Fruit fly (Drosophila melanogaster) whole organism, embryonic: ENCODE data around the gene CG11811.

Experiments
- Aef1 ChIP-seq: fragments of 200-800 bp; sonication (Bioruptor generic); IDR thresholded peaks from 3 replicates; pipeline ENCODE4 v1.3.6; 2022; ENCODE audit warnings: missing biosample characterization, missing genetic modification characterization
- Atf-2 ChIP-seq: fragments of 200-800 bp; sonication (Bioruptor generic); optimal IDR thresholded peaks from 2 replicates; lab custom pipeline; 2016; ENCODE audit warnings: missing biosample characterization, missing genetic modification characterization
- CG10209 ChIP-seq: fragments of 200-800 bp; sonication (Bioruptor generic); optimal IDR thresholded peaks from 3 replicates; lab custom pipeline; 2017; ENCODE audit warnings: missing biosample characterization, mild to moderate bottlenecking, missing genetic modification characterization, missing genetic modification reagents
- CG1024 ChIP-seq: fragments of 200-800 bp; sonication (Bioruptor generic); IDR thresholded peaks from 2 replicates; pipeline ENCODE4 v1.3.6; 2022; ENCODE audit warnings: missing biosample characterization, missing genetic modification characterization
- CG11695 ChIP-seq: fragments of 200-800 bp; sonication (Bioruptor generic); IDR thresholded peaks from 3 replicates; pipeline ENCODE4 v1.3.6; 2022; ENCODE audit warnings: missing biosample characterization, missing genetic modification characterization
- CG12104 ChIP-seq: fragments of 200-800 bp; sonication (Bioruptor generic); optimal IDR thresholded peaks from 3 replicates; lab custom pipeline; 2016; ENCODE audit warnings: missing biosample characterization, missing genetic modification characterization
- CG12236 ChIP-seq: fragments of 200-800 bp; sonication (Bioruptor generic); optimal IDR thresholded peaks from 2 replicates; lab custom pipeline; 2016; ENCODE audit warnings: missing biosample characterization, missing genetic modification characterization
- CG13123 ChIP-seq: fragments of 200-800 bp; sonication (Bioruptor generic); optimal IDR thresholded peaks from 2 replicates; lab custom pipeline; 2016; ENCODE audit warnings: missing biosample characterization, missing genetic modification characterization
- CG14050 ChIP-seq: fragments of 200-800 bp; sonication (Bioruptor generic); IDR thresholded peaks from 3 replicates; pipeline ENCODE4 v1.3.6; 2022; ENCODE audit warnings: missing biosample characterization, missing genetic modification characterization
- CG14667 ChIP-seq: fragments of 200-800 bp; sonication (Bioruptor generic); IDR thresholded peaks from 2 replicates; pipeline ENCODE4 v1.3.6; 2022; ENCODE audit warnings: missing biosample characterization, missing genetic modification characterization
- CG1529 ChIP-seq: fragments of 200-800 bp; sonication (Bioruptor generic); optimal IDR thresholded peaks from 3 replicates; lab custom pipeline; 2018; ENCODE audit warnings: missing biosample characterization, missing genetic modification characterization
- CG16779 ChIP-seq: fragments of 200-800 bp; sonication (Bioruptor generic); IDR thresholded peaks from 2 replicates; pipeline ENCODE4 v1.3.6; 2022; ENCODE audit warnings: missing biosample characterization, missing genetic modification characterization
- CG17385 ChIP-seq: fragments of 200-800 bp; sonication (Bioruptor generic); optimal IDR thresholded peaks from 3 replicates; lab custom pipeline; 2018; ENCODE audit warnings: missing biosample characterization, mild to moderate bottlenecking, missing genetic modification characterization
- CG17912 ChIP-seq: fragments of 200-800 bp; sonication (Bioruptor generic); optimal IDR thresholded peaks from 2 replicates; lab custom pipeline; 2018; ENCODE audit warnings: missing biosample characterization, mild to moderate bottlenecking, missing genetic modification characterization
- CG2120 ChIP-seq: fragments of 200-800 bp; sonication (Bioruptor generic); optimal IDR thresholded peaks from 3 replicates; lab custom pipeline; 2016; ENCODE audit warnings: missing biosample characterization, missing genetic modification characterization
- CG3065 ChIP-seq: fragments of 200-800 bp; sonication (Bioruptor generic); optimal IDR thresholded peaks from 2 replicates; lab custom pipeline; 2016; ENCODE audit warnings: missing biosample characterization, missing genetic modification characterization
- CG31224 ChIP-seq: fragments of 200-800 bp; sonication (Bioruptor generic); IDR thresholded peaks from 2 replicates; pipeline ENCODE4 v1.3.6; 2022; ENCODE audit warnings: missing biosample characterization, missing genetic modification characterization
- CG31441 ChIP-seq: fragments of 200-800 bp; sonication (Bioruptor generic); IDR thresholded peaks from 2 replicates; pipeline ENCODE4 v1.3.6; 2022; ENCODE audit warnings: missing biosample characterization, missing genetic modification characterization
- CG34422 ChIP-seq: fragments of 200-800 bp; sonication (Bioruptor generic); IDR thresholded peaks from 3 replicates; pipeline ENCODE4 v1.3.6; 2022; ENCODE audit warnings: missing biosample characterization, missing genetic modification characterization
- CG8290 ChIP-seq, 3 experiments: fragments of 200-800 bp; sonication (Bioruptor generic); optimal IDR thresholded peaks; 2 replicates each; lab custom pipeline; 2016 to 2019; ENCODE audit warnings: missing biosample characterization in 3 of 3, missing genetic modification characterization in 3 of 3, mild to moderate bottlenecking in 2 of 3, moderate library complexity in 1 of 3
- D ChIP-seq, 2 experiments: fragments of 200-800 bp in 1 of 2; fragments of >200 bp in 1 of 2; sonication (Bioruptor generic) in 1 of 2; optimal IDR thresholded peaks; 2 replicates in 1 of 2; 3 replicates in 1 of 2; lab custom pipeline; 2017; ENCODE audit warnings: mild to moderate bottlenecking in 1 of 2, missing biosample characterization in 1 of 2, missing genetic modification characterization in 1 of 2, missing genetic modification reagents in 1 of 2
- D19B ChIP-seq: fragments of 200-800 bp; sonication (Bioruptor generic); optimal IDR thresholded peaks from 2 replicates; lab custom pipeline; 2017; ENCODE audit warnings: missing biosample characterization, mild to moderate bottlenecking, missing genetic modification characterization
- Dad ChIP-seq: fragments of 200-800 bp; sonication (Bioruptor generic); optimal IDR thresholded peaks from 3 replicates; lab custom pipeline; 2016; ENCODE audit warnings: missing biosample characterization, missing genetic modification characterization
- Deaf1 ChIP-seq: fragments of 200-800 bp; optimal IDR thresholded peaks from 3 replicates; lab custom pipeline; 2019; ENCODE audit warnings: missing biosample characterization, mild to moderate bottlenecking, missing genetic modification characterization, moderate library complexity
- HLH3B ChIP-seq: fragments of 200-800 bp; sonication (Bioruptor generic); IDR thresholded peaks from 2 replicates; pipeline ENCODE4 v1.3.6; 2022; ENCODE audit warnings: missing biosample characterization, missing genetic modification characterization
- Hr51 ChIP-seq, 2 experiments: fragments of 200-800 bp; sonication (Bioruptor generic); optimal IDR thresholded peaks; 2 replicates in 1 of 2; 3 replicates in 1 of 2; lab custom pipeline; 2016 to 2018; ENCODE audit warnings: missing biosample characterization in 2 of 2, missing genetic modification characterization in 2 of 2, mild to moderate bottlenecking in 1 of 2, moderate library complexity in 1 of 2
- MESR4 ChIP-seq: fragments of 200-800 bp; sonication (Bioruptor generic); optimal IDR thresholded peaks from 2 replicates; lab custom pipeline; 2018; ENCODE audit warnings: missing biosample characterization, mild to moderate bottlenecking, missing genetic modification characterization, moderate library complexity
- Mad ChIP-seq: fragments of 200-800 bp; sonication (Bioruptor generic); optimal IDR thresholded peaks from 2 replicates; lab custom pipeline; 2016; ENCODE audit warnings: missing biosample characterization, missing genetic modification characterization
- Sox100B ChIP-seq: fragments of 200-800 bp; sonication (Bioruptor generic); optimal IDR thresholded peaks from 3 replicates; lab custom pipeline; 2018; ENCODE audit warnings: missing biosample characterization, mild to moderate bottlenecking, missing genetic modification characterization
- Sox102F ChIP-seq: fragments of 200-800 bp; sonication (Bioruptor generic); optimal IDR thresholded peaks from 2 replicates; lab custom pipeline; 2018; ENCODE audit warnings: missing biosample characterization, mild to moderate bottlenecking, missing genetic modification characterization, moderate library complexity
- bigmax ChIP-seq: fragments of 200-800 bp; sonication (Bioruptor generic); optimal IDR thresholded peaks from 2 replicates; lab custom pipeline; 2018; ENCODE audit warnings: missing biosample characterization, mild to moderate bottlenecking, missing genetic modification characterization
- cato ChIP-seq: fragments of 200-800 bp; sonication (Bioruptor generic); optimal IDR thresholded peaks from 2 replicates; lab custom pipeline; 2016; ENCODE audit warnings: missing biosample characterization, missing genetic modification characterization, borderline replicate concordance
- chinmo ChIP-seq: fragments of 200-800 bp; sonication (Bioruptor generic); IDR thresholded peaks from 4 replicates; pipeline ENCODE4 v1.3.6; 2022; ENCODE audit warnings: missing biosample characterization, missing genetic modification characterization; ENCODE audit not compliant: partially characterized antibody
- crol ChIP-seq: fragments of 200-800 bp; sonication (Bioruptor generic); IDR thresholded peaks from 2 replicates; pipeline ENCODE4 v1.3.6; 2022; ENCODE audit warnings: missing biosample characterization, missing genetic modification characterization
- da ChIP-seq: fragments of 200-800 bp; sonication (Bioruptor generic); optimal IDR thresholded peaks from 2 replicates; lab custom pipeline; 2016; ENCODE audit warnings: missing biosample characterization, missing genetic modification characterization
- dati ChIP-seq: fragments of 200-800 bp; sonication (Bioruptor generic); IDR thresholded peaks from 2 replicates; pipeline ENCODE4 v1.3.6; 2022; ENCODE audit warnings: missing biosample characterization, missing genetic modification characterization
- en ChIP-seq: fragments of 200-800 bp; sonication (Bioruptor generic); optimal IDR thresholded peaks from 2 replicates; lab custom pipeline; 2016; ENCODE audit warnings: missing biosample characterization, missing genetic modification characterization
- eve ChIP-seq, 2 experiments: fragments of >200 bp; optimal IDR thresholded peaks; 2 replicates each; lab custom pipeline; 2017; ENCODE audit warnings: missing biosample characterization in 2 of 2, missing genetic modification characterization in 2 of 2
- fd96Cb ChIP-seq: fragments of 200-800 bp; sonication (Bioruptor generic); optimal IDR thresholded peaks from 2 replicates; lab custom pipeline; 2018; ENCODE audit warnings: missing biosample characterization, mild to moderate bottlenecking, missing genetic modification characterization, moderate library complexity
- fru ChIP-seq: fragments of >200 bp; optimal IDR thresholded peaks from 2 replicates; lab custom pipeline; 2017
- gem ChIP-seq: fragments of 200-800 bp; sonication (Bioruptor generic); optimal IDR thresholded peaks from 2 replicates; lab custom pipeline; 2019; ENCODE audit warnings: missing biosample characterization, mild to moderate bottlenecking, missing genetic modification characterization, moderate library complexity
- gsb-n ChIP-seq: fragments of 200-800 bp; sonication (Bioruptor generic); optimal IDR thresholded peaks from 3 replicates; lab custom pipeline; 2018; ENCODE audit warnings: missing biosample characterization, mild to moderate bottlenecking, missing genetic modification characterization
- knrl ChIP-seq: fragments of 200-800 bp; sonication (Bioruptor generic); IDR thresholded peaks from 3 replicates; pipeline ENCODE4 v1.3.6; 2022; ENCODE audit warnings: missing biosample characterization, missing genetic modification characterization; ENCODE audit not compliant: partially characterized antibody
- peb ChIP-seq: fragments of 200-800 bp; sonication (Bioruptor generic); IDR thresholded peaks from 2 replicates; pipeline ENCODE4 v1.3.6; 2022; ENCODE audit warnings: missing biosample characterization, missing genetic modification characterization
- psq ChIP-seq: fragments of 200-800 bp; sonication (Bioruptor generic); optimal IDR thresholded peaks from 2 replicates; lab custom pipeline; 2017; ENCODE audit warnings: missing biosample characterization, missing genetic modification characterization
- schlank ChIP-seq: fragments of 200-800 bp; sonication (Bioruptor generic); optimal IDR thresholded peaks from 2 replicates; lab custom pipeline; 2018; ENCODE audit warnings: missing biosample characterization, mild to moderate bottlenecking, missing genetic modification characterization
- scrt ChIP-seq: fragments of 200-800 bp; sonication (Bioruptor generic); optimal IDR thresholded peaks from 2 replicates; lab custom pipeline; 2018; ENCODE audit warnings: missing biosample characterization, mild to moderate bottlenecking, missing genetic modification characterization, moderate library complexity
- sens ChIP-seq: fragments of 200-800 bp; sonication (Bioruptor generic); peaks from one replicate; lab custom pipeline; 2016; ENCODE audit warnings: missing biosample characterization, missing genetic modification characterization
- sob ChIP-seq: fragments of 200-800 bp; sonication (Bioruptor generic); IDR thresholded peaks from 2 replicates; pipeline ENCODE4 v1.3.6; 2022; ENCODE audit warnings: missing biosample characterization, missing genetic modification characterization

CG11811 gene

DNA sequence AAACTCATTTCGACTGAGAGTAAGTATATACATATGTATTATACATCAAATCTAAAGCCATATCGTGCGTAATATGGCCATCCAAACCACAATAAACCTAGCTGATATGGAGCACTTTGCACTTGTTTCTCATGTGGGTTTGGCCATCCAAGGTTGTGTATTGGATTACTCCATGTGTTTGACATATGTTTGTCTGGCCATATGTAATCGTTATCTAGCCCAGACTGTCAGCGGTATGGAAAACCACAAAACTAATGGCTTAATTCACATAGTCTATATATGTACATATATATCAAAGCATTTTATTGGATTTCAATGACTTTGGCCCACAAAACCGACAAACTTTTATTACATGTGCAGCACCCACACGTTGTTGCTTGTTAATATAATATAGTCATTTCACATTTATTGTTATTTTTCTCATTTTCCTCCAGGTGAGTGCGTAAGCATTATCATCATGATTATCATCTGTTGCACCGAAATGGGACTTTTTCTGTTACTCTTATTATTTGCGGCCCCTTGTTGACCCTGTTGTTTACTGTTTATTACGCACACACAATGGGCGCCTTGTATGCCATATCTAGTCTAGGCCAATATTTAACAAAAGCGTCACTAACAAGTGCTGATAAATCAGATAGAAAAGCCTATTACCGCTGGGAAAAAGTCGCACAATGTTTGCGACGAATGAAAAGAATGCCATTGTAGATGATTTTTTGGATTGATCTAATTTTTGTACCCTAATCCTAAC, 34.2 kb upstream of the CG11811 start (continued):
- TF ChIP-seq CG31441 (GFP tag; lab: Robert Waterston, UW) (no peak; the same call in 1 of the 2 replicates), CG1529 (GFP tag; lab: Kevin White, UChicago) (peak; percentile 67), CG11695 (peak; percentile 15; the same call in 1 of the 3 replicates), gsb-n (tag; lab: Kevin White, UChicago) (peak; percentile 77), scrt (peak; percentile 62), CG10209 (peak; percentile 82), CG17385 (peak; percentile 44), MESR4 (no peak), crol (GFP tag; lab: Robert Waterston, UW) (no peak), en (GFP tag; lab: Kevin White, UChicago) (peak; percentile 19), da (GFP tag; lab: Kevin White, UChicago) (peak; percentile 72), eve (GFP tag; optimal IDR thresholded peaks at IDR 0.05; lab: Kevin White, UChicago) (no peak), schlank (peak; percentile 78), Aef1 (GFP tag; lab: Robert Waterston, UW) (no peak), D19B (GFP tag; lab: Kevin White, UChicago) (peak; percentile 35), CG3065 (GFP tag; lab: Kevin White, UChicago) (no peak), bigmax (GFP tag; lab: Kevin White, UChicago) (peak; percentile 13), Atf-2 (GFP tag; lab: Kevin White, UChicago) (peak; percentile 32), CG2120 (peak; percentile 58), fd96Cb (tag; lab: Kevin White, UChicago) (peak; percentile 39), sens (GFP tag; lab: Kevin White, UChicago) (peak; percentile 95), fru (lab: Kevin White, UChicago) (no peak), knrl (GFP tag; lab: Robert Waterston, UW) (no peak), CG13123 (GFP tag; lab: Kevin White, UChicago) (peak; percentile 69), CG14667 (GFP tag; lab: Robert Waterston, UW) (no peak), Sox102F (GFP tag; lab: Kevin White, UChicago) (peak; percentile 70), sob (GFP tag; lab: Robert Waterston, UW) (peak; percentile 75; the same call in 1 of the 2 replicates), D (optimal IDR thresholded peaks at IDR 0.05; lab: Kevin White, UChicago) (no peak), D (GFP tag; optimal IDR thresholded peaks at IDR 0.05; lab: Kevin White, UChicago) (peak; percentile 15), CG12236 (GFP tag; lab: Kevin White, UChicago) (peak; percentile 74), dati (GFP tag; lab: Robert Waterston, UW) (no peak), CG8290 (GFP tag; optimal IDR thresholded peaks at IDR 0.05; lab: Kevin White, UChicago) (peak; percentile 54), CG8290 (tag; optimal IDR thresholded peaks at IDR 0.05; lab: Kevin White, UChicago) (peak in 1 of 2 experiments; percentile 83), Mad (peak; percentile 32), chinmo (GFP tag; lab: Robert Waterston, UW) (no peak), CG12104 (peak; percentile 38), Deaf1 (tag; lab: Kevin White, UChicago) (no peak), Hr51 (GFP tag; optimal IDR thresholded peaks at IDR 0.05; lab: Kevin White, UChicago) (peak; percentile 23 to 47), CG31224 (GFP tag; lab: Robert Waterston, UW) (no peak), CG1024 (peak; percentile 22; the same call in 1 of the 2 replicates), psq (GFP tag; lab: Kevin White, UChicago) (peak; percentile 51), gem (tag; lab: Kevin White, UChicago) (peak; percentile 69), peb (GFP tag; lab: Robert Waterston, UW) (no peak), Dad (GFP tag; lab: Kevin White, UChicago) (peak; percentile 11), HLH3B (GFP tag; lab: Robert Waterston, UW) (peak; percentile 39; the same call in 1 of the 2 replicates), Sox100B (peak; percentile 71), CG34422 (GFP tag; lab: Robert Waterston, UW) (no peak; the same call in 2 of the 3 replicates), CG14050 (GFP tag; lab: Robert Waterston, UW) (no peak), CG16779 (no peak), CG17912 (GFP tag; lab: Kevin White, UChicago) (peak; percentile 72), cato (GFP tag; lab: Kevin White, UChicago) (peak; percentile 52)
